Worm (Caenorhabditis elegans): ENCODE results near the gene Y14H12B.2.
A peak's percentile ranks its signal among the peaks of the same experiment; 100 is the strongest.

The Y14H12B.2 gene

DNA sequence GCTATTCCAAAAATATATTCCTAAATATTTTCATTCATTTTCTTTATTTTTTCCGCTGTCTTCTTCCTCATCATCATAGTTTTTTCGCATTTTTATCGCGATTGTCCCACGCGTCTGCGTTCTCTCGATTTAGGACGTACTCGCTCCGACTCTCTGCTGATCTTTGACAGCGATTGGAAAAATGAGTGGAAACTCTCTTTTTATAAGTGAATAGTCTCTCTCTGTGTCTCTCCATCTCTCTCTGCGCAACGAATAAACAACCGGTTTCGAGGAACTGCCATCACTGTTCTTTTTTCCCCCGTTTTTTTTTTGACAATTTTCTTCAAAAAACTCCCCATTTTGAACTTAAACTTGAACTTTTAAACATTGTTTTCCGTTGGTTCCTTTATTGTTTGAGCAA is 17.8 kb upstream of the Y14H12B.2 start (continued):
- peak; percentile 34; the same call in 1 of the 2 replicates for TF ChIP-seq dmd-6 (GFP tag; IDR thresholded peaks at IDR 0.05)
- TF ChIP-seq ceh-32 (tag; optimal IDR thresholded peaks at IDR 0.05; ENCODE audit: poor library complexity), result no peak
- peak in 1 of 2 experiments; percentile 41 for TF ChIP-seq lsy-2 (tag; optimal IDR thresholded peaks at IDR 0.05)
- TF ChIP-seq php-3 (GFP tag; IDR thresholded peaks at IDR 0.05), result no peak
- peak; percentile 34 for TF ChIP-seq nhr-25 (tag; optimal IDR thresholded peaks at IDR 0.05; ENCODE audit: borderline replicate concordance, insufficient read depth)
- TF ChIP-seq tra-1 (GFP tag; IDR thresholded peaks at IDR 0.05), result 0 out of 2 replicates have a peak, but pooled peaks have one; percentile 36
- TF ChIP-seq dve-1 (tag; optimal IDR thresholded peaks at IDR 0.05; ENCODE audit: insufficient read depth), result peak; percentile 48
- TF ChIP-seq mdl-1 (tag; optimal IDR thresholded peaks at IDR 0.05), result peak in 1 of 2 experiments; percentile 20
- no peak for TF ChIP-seq tag-97 (GFP tag; IDR thresholded peaks at IDR 0.05)
- TF ChIP-seq mep-1 (tag; optimal IDR thresholded peaks at IDR 0.05), result peak; percentile 28
- no peak for TF ChIP-seq nhr-6 (tag; optimal IDR thresholded peaks at IDR 0.05)
- TF ChIP-seq nhr-111 (GFP tag; optimal IDR thresholded peaks at IDR 0.05), result no peak
- no peak for TF ChIP-seq dpl-1 (GFP tag; optimal IDR thresholded peaks at IDR 0.05)
- TF ChIP-seq nhr-28 (tag; optimal IDR thresholded peaks at IDR 0.05), result peak; percentile 64
- TF ChIP-seq nhr-10 (tag; optimal IDR thresholded peaks at IDR 0.05), result no peak
- TF ChIP-seq Y48G9A.11 (GFP tag; IDR thresholded peaks at IDR 0.05), result no peak
- TF ChIP-seq nhr-237 (tag; optimal IDR thresholded peaks at IDR 0.05), result no peak
- no peak for TF ChIP-seq T20F7.1 (GFP tag; optimal IDR thresholded peaks at IDR 0.05)
- TF ChIP-seq T26A8.4 (GFP tag; IDR thresholded peaks at IDR 0.05), result no peak
- TF ChIP-seq nhr-48 (tag; optimal IDR thresholded peaks at IDR 0.05), result peak; percentile 60
- no peak for TF ChIP-seq snpc-4 (tag; optimal IDR thresholded peaks at IDR 0.05)
- TF ChIP-seq aly-2 (tag; optimal IDR thresholded peaks at IDR 0.05), result no peak
- no peak for TF ChIP-seq daf-8 (GFP tag; IDR thresholded peaks at IDR 0.05)
- no peak for TF ChIP-seq saeg-2 (GFP tag; IDR thresholded peaks at IDR 0.05)
- peak; percentile 41; the same call in 1 of the 2 replicates for TF ChIP-seq hmg-1.1 (GFP tag; IDR thresholded peaks at IDR 0.05)
- no peak for TF ChIP-seq nhr-42 (GFP tag; IDR thresholded peaks at IDR 0.05)
- no peak for TF ChIP-seq lir-3 (tag; optimal IDR thresholded peaks at IDR 0.05)
- TF ChIP-seq hlh-11 (tag; optimal IDR thresholded peaks at IDR 0.05), result peak; percentile 62
- TF ChIP-seq aha-1 (tag), result no peak

- TF ChIP-seq aha-1 (tag) (peak; percentile 23), pha-4 (GFP tag; IDR thresholded peaks at IDR 0.05) (no peak), pha-4 (tag; optimal IDR thresholded peaks at IDR 0.05) (no peak), snpc-1.2 (GFP tag; IDR thresholded peaks at IDR 0.05) (no peak)
These were observed 16.5 kb upstream of the Y14H12B.2 start, which contains the start of gene sea-2 for ce11 chrII:3950077-3950476. TSS of gene sea-2 (plus strand) at chrII:3950377.

- TF ChIP-seq mdl-1 (tag; optimal IDR thresholded peaks at IDR 0.05) (no peak), aha-1 (tag) (peak; percentile 9)
These were observed 15.0 kb upstream of the Y14H12B.2 start for ce11 chrII:3948507-3948906.

DNA sequence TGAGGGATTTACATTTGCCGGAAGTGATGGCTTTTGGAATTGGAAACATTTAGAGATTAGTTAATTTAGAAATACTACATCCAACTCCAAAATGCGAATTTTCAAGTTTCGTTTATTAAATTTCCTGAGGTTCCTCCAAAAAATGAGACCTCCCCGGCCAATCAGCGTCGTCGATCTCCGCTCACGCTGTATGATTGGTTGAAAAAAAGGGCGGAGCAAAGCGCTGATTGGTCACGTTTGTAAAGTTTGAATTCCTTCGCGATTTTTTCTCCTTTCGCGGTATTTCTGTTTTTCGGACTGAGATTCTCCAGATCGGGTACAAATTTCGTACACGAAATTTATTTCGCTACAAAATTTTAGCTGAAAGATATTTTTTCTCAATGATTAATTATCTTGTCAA is 13.9 kb upstream of the Y14H12B.2 start:
- TF ChIP-seq unc-130 (GFP tag; optimal IDR thresholded peaks at IDR 0.05), result no peak

- TF ChIP-seq duxl-1 (tag; optimal IDR thresholded peaks at IDR 0.05; ENCODE audit: poor library complexity) (no peak), daf-8 (GFP tag; IDR thresholded peaks at IDR 0.05) (no peak), lin-38 (GFP tag; IDR thresholded peaks at IDR 0.05) (peak; percentile 37; the same call in 1 of the 2 replicates)
These were observed 2.5 kb upstream of the Y14H12B.2 start for ce11 chrII:3935990-3936389.
